Fruit fly (Drosophila melanogaster): Measurements from ENCODE around the gene CG10026.

CG10026 gene

DNA sequence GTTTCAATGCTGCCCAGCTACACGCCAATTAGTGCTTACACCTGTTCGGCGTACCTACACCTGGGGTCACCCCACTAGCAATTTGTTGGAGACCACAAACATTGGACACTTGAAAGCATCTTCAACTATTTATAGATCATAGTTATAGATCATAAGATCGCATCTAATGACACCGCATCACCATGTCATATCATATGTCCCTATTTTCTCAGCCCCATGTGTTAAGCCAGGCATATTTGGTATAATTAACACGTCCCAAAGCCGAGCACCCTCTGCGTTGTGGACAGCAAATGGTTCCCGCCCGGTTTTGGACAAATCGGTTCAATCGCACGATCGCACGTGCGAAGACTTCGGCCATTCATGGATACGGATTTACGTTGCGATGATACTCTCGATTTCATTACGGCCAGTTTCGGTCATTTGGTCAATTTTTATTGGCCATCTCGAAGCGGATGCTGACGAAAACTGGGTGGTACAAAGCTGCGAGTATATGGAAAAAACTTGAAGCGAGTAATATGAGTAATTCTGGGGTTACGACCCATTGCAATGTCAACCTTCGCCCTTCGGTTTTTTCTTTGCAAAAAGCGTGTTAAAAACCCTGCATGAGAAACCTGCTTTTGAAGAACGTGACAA, 14.3 kb upstream of the CG10026 start (continued):
- TF ChIP-seq prd (optimal IDR thresholded peaks at IDR 0.05) (no peak), prd (GFP tag; IDR thresholded peaks at IDR 0.05) (peak; percentile 72), CG10959 (GFP tag; IDR thresholded peaks at IDR 0.05) (peak; percentile 44; the same call in 1 of the 2 replicates), Dip3 (GFP tag; optimal IDR thresholded peaks at IDR 0.05) (peak; percentile 49), CG14014 (GFP tag; IDR thresholded peaks at IDR 0.05) (peak; percentile 75), Aef1 (GFP tag; IDR thresholded peaks at IDR 0.05) (peak; percentile 91), Blimp-1 (GFP tag; optimal IDR thresholded peaks at IDR 0.05) (peak; percentile 94), gro (GFP tag; optimal IDR thresholded peaks at IDR 0.05) (peak; percentile 23), CG18262 (tag; optimal IDR thresholded peaks at IDR 0.05) (peak; percentile 70), ara (GFP tag; IDR thresholded peaks at IDR 0.05) (peak; percentile 52; the same call in 1 of the 2 replicates), CG31224 (GFP tag; IDR thresholded peaks at IDR 0.05) (peak; percentile 22; the same call in 1 of the 2 replicates), Ada2b (GFP tag; IDR thresholded peaks at IDR 0.05) (peak; percentile 94), CG4282 (GFP tag; optimal IDR thresholded peaks at IDR 0.05) (no peak), CG4730 (GFP tag; IDR thresholded peaks at IDR 0.05) (0 out of 2 replicates have a peak, but pooled peaks have one; percentile 19), HLH54F (GFP tag; optimal IDR thresholded peaks at IDR 0.05) (peak; percentile 88), Lpt (GFP tag; optimal IDR thresholded peaks at IDR 0.05) (no peak), ash1 (GFP tag; optimal IDR thresholded peaks at IDR 0.05) (no peak), Neu2 (GFP tag; optimal IDR thresholded peaks at IDR 0.05; ENCODE audit: borderline replicate concordance) (peak; percentile 56), schlank (tag; optimal IDR thresholded peaks at IDR 0.05) (peak; percentile 84), Hsf (GFP tag; optimal IDR thresholded peaks at IDR 0.05) (peak; percentile 69), corto (GFP tag; optimal IDR thresholded peaks at IDR 0.05) (no peak), tgo (GFP tag; IDR thresholded peaks at IDR 0.05) (peak; percentile 74), Doc2 (GFP tag; IDR thresholded peaks at IDR 0.05) (no peak), fu2 (GFP tag; optimal IDR thresholded peaks at IDR 0.05) (peak; percentile 13), Ssrp (tag; optimal IDR thresholded peaks at IDR 0.05) (peak; percentile 88), tup (GFP tag; optimal IDR thresholded peaks at IDR 0.05) (peak; percentile 37), Rfx (GFP tag; IDR thresholded peaks at IDR 0.05) (peak; percentile 83), CkIIα-i1 (GFP tag; IDR thresholded peaks at IDR 0.05) (no peak), tio (GFP tag; optimal IDR thresholded peaks at IDR 0.05) (peak; percentile 46), CG8359 (GFP tag; optimal IDR thresholded peaks at IDR 0.05; ENCODE audit: borderline replicate concordance) (peak; percentile 47), CG18476 (GFP tag; optimal IDR thresholded peaks at IDR 0.05) (peak; percentile 53), BEAF-32 (GFP tag; optimal IDR thresholded peaks at IDR 0.05) (peak; percentile 7), lab (GFP tag; optimal IDR thresholded peaks at IDR 0.05) (peak; percentile 87), her (GFP tag; optimal IDR thresholded peaks at IDR 0.05) (peak; percentile 88), ac (GFP tag; optimal IDR thresholded peaks at IDR 0.05) (peak; percentile 25), CG10147 (GFP tag; optimal IDR thresholded peaks at IDR 0.05) (peak; percentile 56), pum (GFP tag; optimal IDR thresholded peaks at IDR 0.05) (peak; percentile 61), wdn (GFP tag; IDR thresholded peaks at IDR 0.05) (peak; percentile 86), fru (optimal IDR thresholded peaks at IDR 0.05) (no peak), CG6272 (GFP tag; IDR thresholded peaks at IDR 0.05) (peak; percentile 44; the same call in 1 of the 2 replicates), CG5180 (GFP tag; optimal IDR thresholded peaks at IDR 0.05) (peak; percentile 37), dati (GFP tag; IDR thresholded peaks at IDR 0.05) (no peak; the same call in 1 of the 2 replicates), emc (GFP tag; optimal IDR thresholded peaks at IDR 0.05) (no peak), CG8089 (GFP tag; optimal IDR thresholded peaks at IDR 0.05) (peak; percentile 54), fd3F (GFP tag; optimal IDR thresholded peaks at IDR 0.05) (peak; percentile 88), CG2199 (GFP tag; IDR thresholded peaks at IDR 0.05) (no peak), chif (GFP tag; optimal IDR thresholded peaks at IDR 0.05) (peak; percentile 54 to 89), seq (GFP tag; IDR thresholded peaks at IDR 0.05) (peak; percentile 89), Mes4 (GFP tag; optimal IDR thresholded peaks at IDR 0.05) (peak; percentile 57), nau (GFP tag; optimal IDR thresholded peaks at IDR 0.05) (peak; percentile 57), CG16815 (GFP tag; optimal IDR thresholded peaks at IDR 0.05) (peak; percentile 46)
